Worm (Caenorhabditis elegans): ENCODE results near the gene cgt-2.
A peak's percentile ranks its signal among the peaks of the same experiment; 100 is the strongest.

The cgt-2 gene

DNA sequence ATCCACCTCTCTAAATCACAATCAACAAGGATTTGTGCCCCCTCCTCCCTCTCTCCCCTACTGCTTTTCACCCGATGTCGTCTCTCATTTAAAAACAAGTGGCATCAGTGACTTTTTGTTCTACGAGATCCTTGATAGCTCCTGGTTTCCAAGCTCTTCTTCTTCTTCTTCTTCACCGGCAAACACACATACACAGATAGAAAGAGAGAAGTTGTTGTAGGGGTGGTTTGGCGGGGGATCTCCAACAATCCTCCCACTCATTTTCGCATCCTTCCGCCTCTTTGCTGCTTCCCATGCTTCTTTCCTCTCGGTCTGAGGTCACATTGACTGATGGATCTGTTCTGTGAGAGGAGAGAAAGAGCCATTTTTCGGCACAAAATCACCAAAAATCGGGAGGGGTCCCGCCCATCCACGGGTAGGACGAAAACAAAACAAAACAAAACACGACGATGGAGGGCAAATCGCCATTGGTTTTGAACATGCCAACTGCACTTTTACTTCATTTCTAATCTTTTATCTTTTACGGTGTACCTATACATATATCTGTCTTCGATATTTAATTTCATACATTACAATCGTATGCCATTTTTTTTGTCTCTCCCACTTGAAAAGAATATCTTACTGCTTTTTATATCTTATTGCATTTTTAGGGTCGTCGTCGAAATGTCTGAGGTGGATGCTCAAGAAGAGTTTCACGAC, 24.5 kb upstream of the cgt-2 start, which contains the start of gene T23E7.2 (continued):
- TF ChIP-seq nhr-20 (tag; optimal IDR thresholded peaks at IDR 0.05) (peak; percentile 26), ceh-8 (GFP tag; optimal IDR thresholded peaks at IDR 0.05) (no peak), grh-1 (GFP tag; IDR thresholded peaks at IDR 0.05) (no peak), mep-1 (tag; optimal IDR thresholded peaks at IDR 0.05) (no peak), aly-2 (tag; optimal IDR thresholded peaks at IDR 0.05) (no peak), nhr-84 (tag; optimal IDR thresholded peaks at IDR 0.05) (no peak), lin-35 (GFP tag; optimal IDR thresholded peaks at IDR 0.05) (no peak), jun-1 (tag; optimal IDR thresholded peaks at IDR 0.05) (no peak), C34B4.2 (tag; optimal IDR thresholded peaks at IDR 0.05) (no peak), ztf-4 (tag; optimal IDR thresholded peaks at IDR 0.05) (no peak), nhr-76 (tag; optimal IDR thresholded peaks at IDR 0.05) (no peak), efl-1 (optimal IDR thresholded peaks at IDR 0.05) (no peak), efl-1 (GFP tag; optimal IDR thresholded peaks at IDR 0.05 in 1 of 2) (peak in 1 of 2 experiments; percentile 87), mdl-1 (tag; optimal IDR thresholded peaks at IDR 0.05) (peak in 1 of 2 experiments; percentile 15), isw-1 (GFP tag; IDR thresholded peaks at IDR 0.05) (no peak), egl-13 (tag; optimal IDR thresholded peaks at IDR 0.05) (no peak), sup-37 (GFP tag; optimal IDR thresholded peaks at IDR 0.05) (no peak), rnt-1 (tag; optimal IDR thresholded peaks at IDR 0.05) (peak; percentile 52), hlh-17 (GFP tag; optimal IDR thresholded peaks at IDR 0.05; ENCODE audit: borderline replicate concordance) (no peak), dpl-1 (GFP tag; optimal IDR thresholded peaks at IDR 0.05) (no peak), sptf-1 (tag; optimal IDR thresholded peaks at IDR 0.05) (no peak), alr-1 (tag; optimal IDR thresholded peaks at IDR 0.05; ENCODE audit: borderline replicate concordance) (no peak), C04F5.9 (tag; optimal IDR thresholded peaks at IDR 0.05) (no peak), mab-9 (GFP tag; IDR thresholded peaks at IDR 0.05) (no peak), dsc-1 (tag; optimal IDR thresholded peaks at IDR 0.05) (peak; percentile 19), aha-1 (tag; optimal IDR thresholded peaks at IDR 0.05) (no peak), nhr-47 (tag; optimal IDR thresholded peaks at IDR 0.05) (no peak), fos-1 (tag; optimal IDR thresholded peaks at IDR 0.05) (no peak), zip-4 (GFP tag; optimal IDR thresholded peaks at IDR 0.05) (no peak), unc-62 (GFP tag; optimal IDR thresholded peaks at IDR 0.05) (no peak), elt-2 (tag; optimal IDR thresholded peaks at IDR 0.05) (no peak), lir-3 (tag; optimal IDR thresholded peaks at IDR 0.05; ENCODE audit: poor library complexity) (no peak), unc-98 (GFP tag; IDR thresholded peaks at IDR 0.05) (no peak), F16B12.6 (tag; optimal IDR thresholded peaks at IDR 0.05) (no peak), swsn-7 (tag; optimal IDR thresholded peaks at IDR 0.05) (no peak), snpc-4 (tag; optimal IDR thresholded peaks at IDR 0.05) (no peak), ceh-88 (GFP tag; IDR thresholded peaks at IDR 0.05) (no peak), lsy-2 (tag; optimal IDR thresholded peaks at IDR 0.05) (peak in 1 of 2 experiments; percentile 32), lin-14 (GFP tag; optimal IDR thresholded peaks at IDR 0.05) (peak; percentile 82), nhr-28 (tag; optimal IDR thresholded peaks at IDR 0.05) (no peak), snu-23 (GFP tag; optimal IDR thresholded peaks at IDR 0.05) (peak; percentile 23), fkh-10 (GFP tag; optimal IDR thresholded peaks at IDR 0.05) (no peak)

DNA sequence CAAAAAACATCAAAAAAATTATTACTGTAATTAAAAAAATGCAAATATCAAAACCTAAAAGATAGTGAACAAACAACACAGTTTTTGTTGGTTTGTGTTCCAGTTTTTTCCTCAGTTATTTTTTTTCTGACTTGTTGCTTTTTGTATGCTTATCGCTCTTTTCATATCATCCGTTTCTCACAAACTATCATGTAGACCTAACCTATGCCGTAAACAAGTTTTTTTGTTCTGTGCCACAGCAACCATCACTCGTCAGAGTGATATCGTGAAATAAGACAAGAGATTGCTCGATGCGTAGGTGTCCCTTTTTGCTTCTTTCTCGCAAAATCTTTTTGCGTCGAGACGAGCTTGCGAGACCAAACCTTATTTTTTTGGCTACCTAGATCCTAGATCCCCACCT, 22.8 kb upstream of the cgt-2 start:
- TF ChIP-seq hlh-4 (tag; optimal IDR thresholded peaks at IDR 0.05) (no peak), elt-3 (tag; optimal IDR thresholded peaks at IDR 0.05) (no peak), nhr-20 (tag; optimal IDR thresholded peaks at IDR 0.05) (no peak), nhr-11 (tag; optimal IDR thresholded peaks at IDR 0.05) (no peak), elt-2 (tag; optimal IDR thresholded peaks at IDR 0.05) (no peak), tlp-1 (tag; optimal IDR thresholded peaks at IDR 0.05) (no peak), ceh-88 (GFP tag; IDR thresholded peaks at IDR 0.05) (no peak), sox-4 (tag; optimal IDR thresholded peaks at IDR 0.05) (no peak), Y116A8C.19 (tag; optimal IDR thresholded peaks at IDR 0.05; ENCODE audit: borderline replicate concordance) (no peak), nhr-28 (tag; optimal IDR thresholded peaks at IDR 0.05) (no peak), C04F5.9 (tag; optimal IDR thresholded peaks at IDR 0.05) (no peak), ceh-82 (tag; optimal IDR thresholded peaks at IDR 0.05) (no peak), aly-2 (tag; optimal IDR thresholded peaks at IDR 0.05) (no peak), swsn-7 (tag; optimal IDR thresholded peaks at IDR 0.05) (no peak), lsy-2 (tag; optimal IDR thresholded peaks at IDR 0.05) (no peak), aha-1 (tag; optimal IDR thresholded peaks at IDR 0.05) (no peak), lin-35 (GFP tag; optimal IDR thresholded peaks at IDR 0.05) (no peak), ama-1 (optimal IDR thresholded peaks at IDR 0.05) (no peak), dsc-1 (tag; optimal IDR thresholded peaks at IDR 0.05) (no peak)
